Fruit fly (Drosophila melanogaster): ENCODE results near the gene Cdk7.

DNA sequence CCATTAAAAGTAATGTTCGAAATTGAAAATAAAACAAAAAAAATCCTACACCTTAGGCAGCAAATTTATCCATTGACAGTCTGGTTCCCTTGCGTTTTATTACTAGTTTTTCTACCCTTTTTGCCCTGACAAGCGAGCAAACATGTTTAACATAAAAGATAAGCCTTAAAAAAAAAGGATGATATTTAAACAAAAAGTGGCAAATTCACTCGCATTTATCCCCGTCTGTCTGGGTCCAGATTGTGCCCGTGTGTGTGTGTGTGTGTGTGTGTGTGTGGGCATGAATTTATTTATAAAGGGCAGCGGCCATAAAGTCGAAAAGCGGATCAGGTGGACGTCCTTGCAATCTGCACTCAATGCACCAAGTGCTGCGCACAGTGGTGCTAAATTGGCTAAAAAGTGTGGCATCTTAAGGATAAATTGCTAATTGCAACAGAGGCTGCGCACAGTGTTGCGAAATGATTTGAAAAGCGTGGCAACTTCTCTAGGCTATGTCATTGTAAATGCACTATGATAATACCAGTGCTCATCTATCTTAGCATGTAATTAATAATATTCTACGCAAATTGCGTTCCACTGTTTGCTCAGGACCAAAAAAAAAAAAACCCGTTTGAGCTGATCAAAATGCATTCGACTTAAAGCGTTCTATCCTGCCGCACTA, 8.0 kb downstream of the Cdk7 start:
- TF ChIP-seq CG8478 (optimal IDR thresholded peaks at IDR 0.05) (no peak), CTCF (optimal IDR thresholded peaks at IDR 0.05) (no peak)
